Worm (Caenorhabditis elegans) whole organism, L4 larva: ENCODE results near the gene srx-13.

ENCODE experiments used
- F37D6.2 ChIP-seq: sonication (generic microtip); optimal IDR thresholded peaks from 2 replicates; lab custom pipeline; 2016; ENCODE audit warnings: mild to moderate bottlenecking, missing genetic modification characterization, missing compliant biosample characterization
- R02D3.7 ChIP-seq: fragments of 150-350 bp; sonication (generic microtip); optimal IDR thresholded peaks from 3 replicates; lab custom pipeline; 2014; ENCODE audit warnings: missing biosample characterization, missing genetic modification characterization
- ces-1 ChIP-seq: fragments of 150-350 bp; sonication (generic microtip); optimal IDR thresholded peaks from 4 replicates; lab custom pipeline; 2014; ENCODE audit warnings: missing biosample characterization, missing genetic modification reagents, missing genetic modification characterization
- gei-8 ChIP-seq: fragments of 200-800 bp; sonication (Bioruptor generic); optimal IDR thresholded peaks from 2 replicates; lab custom pipeline; 2018; ENCODE audit warnings: mild to moderate bottlenecking, missing genetic modification characterization, missing compliant biosample characterization
- nhr-237 ChIP-seq: sonication (generic microtip); optimal IDR thresholded peaks from 2 replicates; lab custom pipeline; 2017; ENCODE audit warnings: missing biosample characterization, missing genetic modification characterization
- nhr-77 ChIP-seq: fragments of 150-350 bp; optimal IDR thresholded peaks from 2 replicates; lab custom pipeline; 2014; ENCODE audit warnings: missing biosample characterization, missing genetic modification characterization
- snpc-1.2 ChIP-seq: fragments of 200-800 bp; sonication (Bioruptor generic); IDR thresholded peaks from 2 replicates; pipeline ENCODE4 v1.3.6; 2022; ENCODE audit warnings: missing genetic modification reagents, missing genetic modification characterization, missing compliant biosample characterization
- zag-1 ChIP-seq: fragments of 150-350 bp; optimal IDR thresholded peaks from 2 replicates; lab custom pipeline; 2014; ENCODE audit warnings: missing biosample characterization, missing genetic modification characterization
- zip-11 ChIP-seq: fragments of 200-800 bp; sonication (Bioruptor generic); IDR thresholded peaks from 2 replicates; pipeline ENCODE4 v1.3.6; 2022; ENCODE audit warnings: missing genetic modification characterization, missing compliant biosample characterization

DNA sequence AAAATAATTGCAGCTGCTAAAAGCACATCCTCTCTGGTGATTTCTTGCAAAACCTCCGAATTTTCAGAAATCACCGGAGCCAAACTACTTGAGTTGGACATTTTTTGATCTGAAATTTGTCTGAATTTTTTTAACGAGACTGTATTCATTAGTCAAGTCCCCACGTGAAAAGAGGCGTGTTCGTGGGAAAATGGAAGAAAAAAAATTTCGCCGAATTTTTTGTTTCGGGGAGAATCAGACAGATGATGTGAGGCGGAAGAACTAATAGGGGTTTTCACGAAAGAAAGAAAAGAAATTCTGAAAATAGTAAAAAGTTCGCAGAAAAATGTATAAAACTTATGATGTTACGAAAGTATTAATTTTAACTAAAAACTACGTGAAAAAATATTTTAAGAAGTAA lies at the start of gene srx-13:
- TF ChIP-seq nhr-77 (tag; lab: Kevin White, UChicago) (no peak), ces-1 (no peak), gei-8 (GFP tag; lab: Kevin White, UChicago) (no peak), F37D6.2 (tag; lab: Kevin White, UChicago) (no peak), R02D3.7 (tag; lab: Kevin White, UChicago) (no peak), zag-1 (tag; lab: Kevin White, UChicago) (no peak), nhr-237 (no peak), zip-11 (no peak), snpc-1.2 (no peak)
